Fruit fly (Drosophila melanogaster) whole organism, embryonic: ENCODE data around the gene Pss.

ENCODE experiments used
- Atf6 ChIP-seq: fragments of 200-800 bp; sonication (Bioruptor generic); IDR thresholded peaks from 2 replicates; pipeline ENCODE4 v1.3.6; 2022; ENCODE audit warnings: missing biosample characterization, missing genetic modification characterization
- B-H2 ChIP-seq: fragments of 200-800 bp; sonication (Bioruptor generic); optimal IDR thresholded peaks from 2 replicates; lab custom pipeline; 2018; ENCODE audit warnings: missing biosample characterization, mild to moderate bottlenecking, missing genetic modification characterization
- CG10959 ChIP-seq: fragments of 200-800 bp; sonication (Bioruptor generic); IDR thresholded peaks from 2 replicates; pipeline ENCODE4 v1.3.6; 2022; ENCODE audit warnings: missing biosample characterization, missing genetic modification characterization
- CG11085 ChIP-seq: fragments of 200-800 bp; sonication (Bioruptor generic); IDR thresholded peaks from 2 replicates; pipeline ENCODE4 v1.3.6; 2022; ENCODE audit warnings: missing biosample characterization, missing genetic modification characterization
- CG11247 ChIP-seq: fragments of 200-800 bp; sonication (Bioruptor generic); IDR thresholded peaks from 2 replicates; pipeline ENCODE4 v1.3.6; 2022; ENCODE audit warnings: missing biosample characterization, missing genetic modification characterization
- CG11504 ChIP-seq: fragments of 200-800 bp; sonication (Bioruptor generic); optimal IDR thresholded peaks from 3 replicates; lab custom pipeline; 2019; ENCODE audit warnings: missing biosample characterization, mild to moderate bottlenecking, missing genetic modification characterization, moderate library complexity
- CG12769 ChIP-seq: fragments of 200-800 bp; sonication (Bioruptor generic); optimal IDR thresholded peaks from 2 replicates; lab custom pipeline; 2019; ENCODE audit warnings: missing biosample characterization, mild to moderate bottlenecking, missing genetic modification characterization, moderate library complexity
- CG13287 ChIP-seq: fragments of 200-800 bp; sonication (Bioruptor generic); IDR thresholded peaks from 2 replicates; pipeline ENCODE4 v1.3.6; 2022; ENCODE audit warnings: missing biosample characterization, missing genetic modification characterization; ENCODE audit not compliant: partially characterized antibody
- CG15011 ChIP-seq: fragments of 200-800 bp; sonication (Bioruptor generic); optimal IDR thresholded peaks from 3 replicates; lab custom pipeline; 2018; ENCODE audit warnings: missing biosample characterization, mild to moderate bottlenecking, missing genetic modification characterization
- CG17328 ChIP-seq: fragments of 200-800 bp; sonication (Bioruptor generic); IDR thresholded peaks from 2 replicates; pipeline ENCODE4 v1.3.6; 2022; ENCODE audit warnings: missing biosample characterization, missing genetic modification characterization
- CG17361 ChIP-seq: fragments of 200-800 bp; sonication (Bioruptor generic); IDR thresholded peaks from 3 replicates; pipeline ENCODE4 v1.3.6; 2022; ENCODE audit warnings: missing biosample characterization, missing genetic modification characterization
- CG17385 ChIP-seq: fragments of 200-800 bp; sonication (Bioruptor generic); optimal IDR thresholded peaks from 3 replicates; lab custom pipeline; 2018; ENCODE audit warnings: missing biosample characterization, mild to moderate bottlenecking, missing genetic modification characterization
- CG18619 ChIP-seq: fragments of 200-800 bp; sonication (Bioruptor generic); optimal IDR thresholded peaks from 3 replicates; lab custom pipeline; 2017; ENCODE audit warnings: missing biosample characterization, mild to moderate bottlenecking, missing genetic modification characterization
- CG2712 ChIP-seq: fragments of 200-800 bp; optimal IDR thresholded peaks from 3 replicates; lab custom pipeline; 2019; ENCODE audit warnings: missing biosample characterization, mild to moderate bottlenecking, missing genetic modification characterization, moderate library complexity
- CG30020 ChIP-seq: fragments of 200-800 bp; optimal IDR thresholded peaks from 2 replicates; lab custom pipeline; 2019; ENCODE audit warnings: missing biosample characterization, mild to moderate bottlenecking, missing genetic modification characterization, moderate library complexity
- CG30431 ChIP-seq: fragments of 200-800 bp; sonication (Bioruptor generic); optimal IDR thresholded peaks from 2 replicates; lab custom pipeline; 2017; ENCODE audit warnings: missing biosample characterization, missing genetic modification characterization
- CG3407 ChIP-seq: fragments of 200-800 bp; sonication (Bioruptor generic); optimal IDR thresholded peaks from 2 replicates; lab custom pipeline; 2018; ENCODE audit warnings: missing biosample characterization, mild to moderate bottlenecking, missing genetic modification characterization
- CG42726 ChIP-seq: fragments of 200-800 bp; sonication (Bioruptor generic); IDR thresholded peaks from 2 replicates; pipeline ENCODE4 v1.3.6; 2022; ENCODE audit warnings: missing biosample characterization, missing genetic modification characterization; ENCODE audit not compliant: partially characterized antibody
- CG4617 ChIP-seq: fragments of 200-800 bp; sonication (Bioruptor generic); optimal IDR thresholded peaks from 3 replicates; lab custom pipeline; 2016; ENCODE audit warnings: missing biosample characterization, missing genetic modification characterization, borderline replicate concordance
- CG4730 ChIP-seq: fragments of 200-800 bp; sonication (Bioruptor generic); IDR thresholded peaks from 2 replicates; pipeline ENCODE4 v1.3.6; 2022; ENCODE audit warnings: missing biosample characterization, missing genetic modification characterization
- CG6813 ChIP-seq: fragments of 200-800 bp; sonication (Bioruptor generic); optimal IDR thresholded peaks from 2 replicates; lab custom pipeline; 2017; ENCODE audit warnings: missing biosample characterization, missing genetic modification characterization, mild to moderate bottlenecking, moderate library complexity, missing genetic modification reagents
- CG8924 ChIP-seq: fragments of 200-800 bp; optimal IDR thresholded peaks from 3 replicates; lab custom pipeline; 2019; ENCODE audit warnings: missing biosample characterization, mild to moderate bottlenecking, missing genetic modification characterization, moderate library complexity
- E2f1 ChIP-seq: fragments of 200-800 bp; sonication (Bioruptor generic); IDR thresholded peaks from 2 replicates; pipeline ENCODE4 v1.3.6; 2022; ENCODE audit warnings: missing biosample characterization, missing genetic modification characterization
- E2f2 ChIP-seq: fragments of 200-800 bp; sonication (Bioruptor generic); IDR thresholded peaks from 2 replicates; pipeline ENCODE4 v1.3.6; 2022; ENCODE audit warnings: missing biosample characterization, missing genetic modification characterization
- H15 ChIP-seq: fragments of 200-800 bp; sonication (Bioruptor generic); IDR thresholded peaks from 3 replicates; pipeline ENCODE4 v1.3.6; 2022; ENCODE audit warnings: missing biosample characterization, missing genetic modification characterization
- Hmx ChIP-seq: fragments of 200-800 bp; sonication (Bioruptor generic); optimal IDR thresholded peaks from 2 replicates; lab custom pipeline; 2016; ENCODE audit warnings: missing biosample characterization, missing genetic modification characterization
- Hsf ChIP-seq: fragments of 200-800 bp; sonication (Bioruptor generic); optimal IDR thresholded peaks from 3 replicates; lab custom pipeline; 2016; ENCODE audit warnings: missing biosample characterization, missing genetic modification characterization
- Lim3 ChIP-seq: fragments of 200-800 bp; sonication (Bioruptor generic); IDR thresholded peaks from 2 replicates; pipeline ENCODE4 v1.3.6; 2022; ENCODE audit warnings: missing biosample characterization, missing genetic modification characterization
- NfI ChIP-seq: fragments of 200-800 bp; sonication (Bioruptor generic); optimal IDR thresholded peaks from 3 replicates; lab custom pipeline; 2018; ENCODE audit warnings: missing biosample characterization, mild to moderate bottlenecking, missing genetic modification characterization, moderate library complexity
- Ravus ChIP-seq: fragments of 200-800 bp; sonication (Bioruptor generic); IDR thresholded peaks from 2 replicates; pipeline ENCODE4 v1.3.6; 2022; ENCODE audit warnings: missing biosample characterization, missing genetic modification characterization
- Sry-β ChIP-seq: fragments of 200-800 bp; sonication (Bioruptor generic); optimal IDR thresholded peaks from 2 replicates; lab custom pipeline; 2018; ENCODE audit warnings: missing biosample characterization, mild to moderate bottlenecking, missing genetic modification characterization, moderate library complexity
- Xrp1 ChIP-seq: fragments of 200-800 bp; sonication (Bioruptor generic); IDR thresholded peaks from 2 replicates; pipeline ENCODE4 v1.3.6; 2022; ENCODE audit warnings: missing biosample characterization, missing genetic modification characterization
- bab2 ChIP-seq: fragments of 200-800 bp; sonication (Bioruptor generic); optimal IDR thresholded peaks from 2 replicates; lab custom pipeline; 2016; ENCODE audit warnings: missing biosample characterization, missing genetic modification characterization
- cas ChIP-seq: fragments of 200-800 bp; sonication (Bioruptor generic); IDR thresholded peaks from 2 replicates; pipeline ENCODE4 v1.3.6; 2022; ENCODE audit warnings: missing biosample characterization, missing genetic modification characterization
- emc ChIP-seq: fragments of 200-800 bp; sonication (Bioruptor generic); optimal IDR thresholded peaks from 2 replicates; lab custom pipeline; 2016; ENCODE audit warnings: missing biosample characterization, missing genetic modification characterization
- eyg ChIP-seq: fragments of 200-800 bp; sonication (Bioruptor generic); optimal IDR thresholded peaks from 3 replicates; lab custom pipeline; 2016; ENCODE audit warnings: missing biosample characterization, missing genetic modification characterization
- gsb-n ChIP-seq: fragments of 200-800 bp; sonication (Bioruptor generic); optimal IDR thresholded peaks from 3 replicates; lab custom pipeline; 2018; ENCODE audit warnings: missing biosample characterization, mild to moderate bottlenecking, missing genetic modification characterization
- her ChIP-seq: fragments of 200-800 bp; sonication (Bioruptor generic); optimal IDR thresholded peaks from 2 replicates; lab custom pipeline; 2016; ENCODE audit warnings: missing biosample characterization, missing genetic modification characterization
- inv ChIP-seq: fragments of 200-800 bp; sonication (Bioruptor generic); IDR thresholded peaks from 2 replicates; pipeline ENCODE4 v1.3.6; 2022; ENCODE audit warnings: missing biosample characterization, missing genetic modification characterization; ENCODE audit not compliant: partially characterized antibody
- jing ChIP-seq: fragments of 200-800 bp; sonication (Bioruptor generic); optimal IDR thresholded peaks from 2 replicates; lab custom pipeline; 2018; ENCODE audit warnings: missing biosample characterization, mild to moderate bottlenecking, missing genetic modification characterization
- jumu ChIP-seq: fragments of 200-800 bp; sonication (Bioruptor generic); optimal IDR thresholded peaks from 3 replicates; lab custom pipeline; 2016; ENCODE audit warnings: missing biosample characterization, missing genetic modification characterization
- lola ChIP-seq, 3 experiments: fragments of >200 bp in 2 of 3; fragments of 200-800 bp in 1 of 3; sonication (Bioruptor generic) in 1 of 3; optimal IDR thresholded peaks; 2 replicates each; lab custom pipeline; 2017 to 2019; ENCODE audit warnings: missing biosample characterization in 3 of 3, missing genetic modification characterization in 3 of 3, mild to moderate bottlenecking in 1 of 3, moderate library complexity in 1 of 3
- nerfin-2 ChIP-seq: fragments of 200-800 bp; sonication (Bioruptor generic); IDR thresholded peaks from 2 replicates; pipeline ENCODE4 v1.3.6; 2022; ENCODE audit warnings: missing biosample characterization, missing genetic modification characterization; ENCODE audit not compliant: partially characterized antibody
- onecut ChIP-seq: fragments of 200-800 bp; sonication (Bioruptor generic); IDR thresholded peaks from 2 replicates; pipeline ENCODE4 v1.3.6; 2022; ENCODE audit warnings: missing biosample characterization, missing genetic modification characterization
- pan ChIP-seq, 4 experiments: fragments of >200 bp in 3 of 4; fragments of 200-800 bp in 1 of 4; sonication (Bioruptor generic) in 1 of 4; optimal IDR thresholded peaks in 3 of 4; IDR thresholded peaks in 1 of 4; 2 replicates each; pipeline versions ENCODE4 v1.3.6 to Lab custom; 2017 to 2022; ENCODE audit warnings: missing biosample characterization in 2 of 4, missing genetic modification characterization in 2 of 4, mixed read lengths in 1 of 4
- sima ChIP-seq: fragments of 200-800 bp; sonication (Bioruptor generic); optimal IDR thresholded peaks from 2 replicates; lab custom pipeline; 2016; ENCODE audit warnings: missing biosample characterization, missing genetic modification characterization
- sna ChIP-seq: fragments of 200-800 bp; sonication (Bioruptor generic); IDR thresholded peaks from 2 replicates; pipeline ENCODE4 v1.3.6; 2022; ENCODE audit warnings: missing biosample characterization, missing genetic modification characterization; ENCODE audit not compliant: partially characterized antibody
- ssp ChIP-seq: fragments of 200-800 bp; sonication (Bioruptor generic); IDR thresholded peaks from 2 replicates; pipeline ENCODE4 v1.3.6; 2022; ENCODE audit warnings: missing biosample characterization, missing genetic modification characterization
- tna ChIP-seq: fragments of 200-800 bp; sonication (Bioruptor generic); IDR thresholded peaks from 2 replicates; pipeline ENCODE4 v1.3.6; 2022; ENCODE audit warnings: missing biosample characterization, missing genetic modification characterization; ENCODE audit not compliant: partially characterized antibody
- zfh2 ChIP-seq: fragments of 200-800 bp; sonication (Bioruptor generic); optimal IDR thresholded peaks from 2 replicates; lab custom pipeline; 2016; ENCODE audit warnings: missing biosample characterization, missing genetic modification characterization

The Pss gene

dm6 chr3L:20474789-20475208 lies 51.2 kb downstream of the Pss start (continued):
- TF ChIP-seq CG17385 (GFP tag; lab: Kevin White, UChicago) = peak; percentile 80
- peak; percentile 83 for TF ChIP-seq CG18619 (GFP tag; lab: Kevin White, UChicago)
- peak; percentile 87 for TF ChIP-seq jumu
- no peak for TF ChIP-seq sna (GFP tag; lab: Robert Waterston, UW)
- peak; percentile 91 for TF ChIP-seq CG4617 (GFP tag; lab: Kevin White, UChicago)
- TF ChIP-seq onecut (GFP tag; lab: Robert Waterston, UW) = peak; percentile 73
- no peak for TF ChIP-seq ssp (GFP tag; lab: Robert Waterston, UW)
- no peak for TF ChIP-seq CG17361 (GFP tag; lab: Robert Waterston, UW)
- TF ChIP-seq eyg (GFP tag; lab: Kevin White, UChicago) = peak; percentile 66
- TF ChIP-seq B-H2 (GFP tag; lab: Kevin White, UChicago) = peak; percentile 92
- peak; percentile 88 for TF ChIP-seq CG11504 (tag; lab: Kevin White, UChicago)
- no peak for TF ChIP-seq Lim3 (GFP tag; lab: Robert Waterston, UW)
- peak; percentile 63 for TF ChIP-seq CG30020 (tag; lab: Kevin White, UChicago)
- peak; percentile 68 for TF ChIP-seq CG3407
- TF ChIP-seq CG12769 = peak; percentile 90
- TF ChIP-seq Hmx (GFP tag; lab: Kevin White, UChicago) = peak; percentile 34
- no peak for TF ChIP-seq Sry-β (GFP tag; lab: Kevin White, UChicago)
- TF ChIP-seq jing (GFP tag; lab: Kevin White, UChicago) = peak; percentile 56
- no peak for TF ChIP-seq CG11247 (GFP tag; lab: Robert Waterston, UW)
- no peak for TF ChIP-seq Atf6 (GFP tag; lab: Robert Waterston, UW)
- no peak for TF ChIP-seq E2f2 (GFP tag; lab: Robert Waterston, UW)
- peak; percentile 85 for TF ChIP-seq CG2712 (tag; lab: Kevin White, UChicago)
- TF ChIP-seq CG4730 (GFP tag; lab: Robert Waterston, UW) = no peak
- peak; percentile 84 for TF ChIP-seq Hsf (GFP tag; lab: Kevin White, UChicago)
- peak; percentile 59 for TF ChIP-seq sima (GFP tag; lab: Kevin White, UChicago)
- TF ChIP-seq bab2 = peak; percentile 89
- TF ChIP-seq NfI (GFP tag; lab: Kevin White, UChicago) = peak; percentile 90
- TF ChIP-seq CG8924 (tag; lab: Kevin White, UChicago) = peak; percentile 91
- TF ChIP-seq CG15011 = peak; percentile 74
- TF ChIP-seq gsb-n (tag; lab: Kevin White, UChicago) = peak; percentile 83
- TF ChIP-seq cas (GFP tag; lab: Robert Waterston, UW) = no peak
- TF ChIP-seq CG42726 = no peak
- peak; percentile 82 for TF ChIP-seq CG6813 (GFP tag; lab: Kevin White, UChicago)
- TF ChIP-seq inv (GFP tag; lab: Robert Waterston, UW) = no peak
- peak; percentile 82 for TF ChIP-seq her (GFP tag; lab: Kevin White, UChicago)
- peak; percentile 54 for TF ChIP-seq emc (GFP tag; lab: Kevin White, UChicago)
- no peak for TF ChIP-seq tna (GFP tag; lab: Robert Waterston, UW)
- TF ChIP-seq Ravus (GFP tag; lab: Robert Waterston, UW) = no peak
- TF ChIP-seq zfh2 = peak; percentile 90
- TF ChIP-seq H15 (GFP tag; lab: Robert Waterston, UW) = no peak
- TF ChIP-seq CG30431 = peak; percentile 71
- no peak for TF ChIP-seq CG17328
- no peak for TF ChIP-seq pan (optimal IDR thresholded peaks at IDR 0.05; lab: Kevin White, UChicago)
- TF ChIP-seq pan (GFP tag; optimal IDR thresholded peaks at IDR 0.05 in 1 of 2, IDR thresholded peaks at IDR 0.05 in 1 of 2) = no peak
- TF ChIP-seq lola (GFP tag; optimal IDR thresholded peaks at IDR 0.05; lab: Kevin White, UChicago) = peak in 1 of 3 experiments; percentile 69
- no peak for TF ChIP-seq CG13287 (GFP tag; lab: Robert Waterston, UW)
- TF ChIP-seq CG10959 (GFP tag; lab: Robert Waterston, UW) = no peak
- no peak for TF ChIP-seq Xrp1
- TF ChIP-seq E2f1 (GFP tag; lab: Robert Waterston, UW) = no peak
- TF ChIP-seq CG11085 (GFP tag; lab: Robert Waterston, UW) = no peak
- no peak for TF ChIP-seq nerfin-2 (GFP tag; lab: Robert Waterston, UW)
